Worm (Caenorhabditis elegans) whole organism, L3 larva: ENCODE measurements around the gene srw-54.

Experiments used
- fos-1 ChIP-seq: fragments of 150-350 bp; optimal IDR thresholded peaks from 2 replicates; lab custom pipeline; 2014; ENCODE audit warnings: missing biosample characterization, missing genetic modification characterization
- ztf-4 ChIP-seq: fragments of 150-350 bp; optimal IDR thresholded peaks from 2 replicates; lab custom pipeline; 2014; ENCODE audit warnings: missing biosample characterization, missing genetic modification characterization

ce11 chrV:16643558-16643957 is 32.4 kb downstream of the srw-54 start, which contains the start of gene srw-77:
- TF ChIP-seq fos-1 (tag; lab: Kevin White, UChicago) (no peak), ztf-4 (tag; lab: Kevin White, UChicago) (no peak)
